Fruit fly (Drosophila melanogaster) whole organism, embryonic: Measurements from ENCODE around the gene kay.

Experiments
- ATbp ChIP-seq: fragments of 200-800 bp; sonication (Bioruptor generic); optimal IDR thresholded peaks from 2 replicates; lab custom pipeline; 2017; ENCODE audit warnings: missing biosample characterization, mild to moderate bottlenecking, missing genetic modification characterization, missing genetic modification reagents
- Atf-2 ChIP-seq: fragments of 200-800 bp; sonication (Bioruptor generic); optimal IDR thresholded peaks from 2 replicates; lab custom pipeline; 2016; ENCODE audit warnings: missing biosample characterization, missing genetic modification characterization
- Atf6 ChIP-seq: fragments of 200-800 bp; sonication (Bioruptor generic); IDR thresholded peaks from 2 replicates; pipeline ENCODE4 v1.3.6; 2022; ENCODE audit warnings: missing biosample characterization, missing genetic modification characterization
- Bteb2 ChIP-seq: fragments of 200-800 bp; sonication (Bioruptor generic); optimal IDR thresholded peaks from 2 replicates; lab custom pipeline; 2016; ENCODE audit warnings: missing biosample characterization, missing genetic modification characterization
- CG11398 ChIP-seq: fragments of 200-800 bp; sonication (Bioruptor generic); optimal IDR thresholded peaks from 2 replicates; lab custom pipeline; 2016; ENCODE audit warnings: missing biosample characterization, missing genetic modification characterization
- CG12299 ChIP-seq: fragments of 200-800 bp; sonication (Bioruptor generic); optimal IDR thresholded peaks from 2 replicates; lab custom pipeline; 2018; ENCODE audit warnings: missing biosample characterization, mild to moderate bottlenecking, missing genetic modification characterization
- CG12942 ChIP-seq: fragments of 200-800 bp; sonication (Bioruptor generic); optimal IDR thresholded peaks from 3 replicates; lab custom pipeline; 2016; ENCODE audit warnings: missing biosample characterization, missing genetic modification characterization
- CG15011 ChIP-seq: fragments of 200-800 bp; sonication (Bioruptor generic); optimal IDR thresholded peaks from 3 replicates; lab custom pipeline; 2018; ENCODE audit warnings: missing biosample characterization, mild to moderate bottlenecking, missing genetic modification characterization
- CG1602 ChIP-seq: fragments of 200-800 bp; sonication (Bioruptor generic); optimal IDR thresholded peaks from 3 replicates; lab custom pipeline; 2016; ENCODE audit warnings: missing biosample characterization, missing genetic modification characterization
- CG17829 ChIP-seq: fragments of 200-800 bp; optimal IDR thresholded peaks from 2 replicates; lab custom pipeline; 2019; ENCODE audit warnings: missing biosample characterization, mild to moderate bottlenecking, missing genetic modification characterization, moderate library complexity
- CG18262 ChIP-seq: fragments of 200-800 bp; optimal IDR thresholded peaks from 3 replicates; lab custom pipeline; 2019; ENCODE audit warnings: missing biosample characterization, mild to moderate bottlenecking, missing genetic modification characterization, moderate library complexity
- CG18764 ChIP-seq: fragments of 200-800 bp; sonication (Bioruptor generic); optimal IDR thresholded peaks from 3 replicates; lab custom pipeline; 2016; ENCODE audit warnings: missing biosample characterization, missing genetic modification characterization
- CG34224 ChIP-seq: fragments of 200-800 bp; sonication (Bioruptor generic); IDR thresholded peaks from 3 replicates; pipeline ENCODE4 v1.3.6; 2022; ENCODE audit warnings: missing biosample characterization, missing genetic modification characterization; ENCODE audit not compliant: partially characterized antibody
- CG34422 ChIP-seq: fragments of 200-800 bp; sonication (Bioruptor generic); IDR thresholded peaks from 3 replicates; pipeline ENCODE4 v1.3.6; 2022; ENCODE audit warnings: missing biosample characterization, missing genetic modification characterization
- CG3838 ChIP-seq: fragments of 200-800 bp; sonication (Bioruptor generic); optimal IDR thresholded peaks from 3 replicates; lab custom pipeline; 2016; ENCODE audit warnings: missing biosample characterization, missing genetic modification characterization
- CG4617 ChIP-seq: fragments of 200-800 bp; sonication (Bioruptor generic); optimal IDR thresholded peaks from 3 replicates; lab custom pipeline; 2016; ENCODE audit warnings: missing biosample characterization, missing genetic modification characterization, borderline replicate concordance
- CG8388 ChIP-seq: fragments of 200-800 bp; sonication (Bioruptor generic); optimal IDR thresholded peaks from 2 replicates; lab custom pipeline; 2019; ENCODE audit warnings: missing biosample characterization, mild to moderate bottlenecking, missing genetic modification characterization, moderate library complexity
- CG8765 ChIP-seq: fragments of 200-800 bp; sonication (Bioruptor generic); IDR thresholded peaks from 2 replicates; pipeline ENCODE4 v1.3.6; 2022; ENCODE audit warnings: missing biosample characterization, missing genetic modification characterization
- CG9727 ChIP-seq: fragments of 200-800 bp; sonication (Bioruptor generic); optimal IDR thresholded peaks from 3 replicates; lab custom pipeline; 2017; ENCODE audit warnings: missing biosample characterization, mild to moderate bottlenecking, missing genetic modification characterization
- Dip3 ChIP-seq: fragments of 200-800 bp; sonication (Bioruptor generic); optimal IDR thresholded peaks from 3 replicates; lab custom pipeline; 2016; ENCODE audit warnings: missing biosample characterization, missing genetic modification characterization
- Dll ChIP-seq: fragments of 200-800 bp; sonication (Bioruptor generic); IDR thresholded peaks from 4 replicates; pipeline ENCODE4 v1.3.6; 2022; ENCODE audit warnings: missing biosample characterization, missing genetic modification characterization; ENCODE audit not compliant: partially characterized antibody
- E2f2 ChIP-seq: fragments of 200-800 bp; sonication (Bioruptor generic); IDR thresholded peaks from 2 replicates; pipeline ENCODE4 v1.3.6; 2022; ENCODE audit warnings: missing biosample characterization, missing genetic modification characterization
- Elba2 ChIP-seq: fragments of 200-800 bp; sonication (Bioruptor generic); optimal IDR thresholded peaks from 3 replicates; lab custom pipeline; 2016; ENCODE audit warnings: missing biosample characterization, missing genetic modification characterization
- Fer3 ChIP-seq: fragments of 200-800 bp; sonication (Bioruptor generic); optimal IDR thresholded peaks from 2 replicates; lab custom pipeline; 2018; ENCODE audit warnings: missing biosample characterization, mild to moderate bottlenecking, missing genetic modification characterization, moderate library complexity
- GATAe ChIP-seq: fragments of 200-800 bp; sonication (Bioruptor generic); conservative IDR thresholded peaks from 2 replicates; pipeline ENCODE4 v1.3.6; 2022; ENCODE audit warnings: missing biosample characterization, missing genetic modification characterization
- MESR4 ChIP-seq: fragments of 200-800 bp; sonication (Bioruptor generic); optimal IDR thresholded peaks from 2 replicates; lab custom pipeline; 2018; ENCODE audit warnings: missing biosample characterization, mild to moderate bottlenecking, missing genetic modification characterization, moderate library complexity
- Meics ChIP-seq: fragments of 200-800 bp; sonication (Bioruptor generic); optimal IDR thresholded peaks from 2 replicates; lab custom pipeline; 2017; ENCODE audit warnings: missing biosample characterization, mild to moderate bottlenecking, missing genetic modification characterization
- Myb ChIP-seq: fragments of 200-800 bp; sonication (Bioruptor generic); optimal IDR thresholded peaks from 2 replicates; lab custom pipeline; 2016; ENCODE audit warnings: missing biosample characterization, missing genetic modification characterization
- Spps ChIP-seq: fragments of 200-800 bp; sonication (Bioruptor generic); optimal IDR thresholded peaks from 2 replicates; lab custom pipeline; 2018; ENCODE audit warnings: missing biosample characterization, mild to moderate bottlenecking, missing genetic modification characterization
- Sry-β ChIP-seq: fragments of 200-800 bp; sonication (Bioruptor generic); optimal IDR thresholded peaks from 2 replicates; lab custom pipeline; 2018; ENCODE audit warnings: missing biosample characterization, mild to moderate bottlenecking, missing genetic modification characterization, moderate library complexity
- Tbp ChIP-seq: fragments of >200 bp; optimal IDR thresholded peaks from 2 replicates; lab custom pipeline; 2018; ENCODE audit warnings: missing biosample characterization, missing genetic modification characterization
- ac ChIP-seq: fragments of 200-800 bp; sonication (Bioruptor generic); optimal IDR thresholded peaks from 3 replicates; lab custom pipeline; 2017; ENCODE audit warnings: missing biosample characterization, mild to moderate bottlenecking, missing genetic modification characterization
- ase ChIP-seq: fragments of 200-800 bp; sonication (Bioruptor generic); IDR thresholded peaks from 3 replicates; pipeline ENCODE4 v1.3.6; 2022; ENCODE audit warnings: missing biosample characterization, missing genetic modification characterization
- bab2 ChIP-seq: fragments of 200-800 bp; sonication (Bioruptor generic); optimal IDR thresholded peaks from 2 replicates; lab custom pipeline; 2016; ENCODE audit warnings: missing biosample characterization, missing genetic modification characterization
- bcd ChIP-seq: fragments of 200-800 bp; sonication (Bioruptor generic); optimal IDR thresholded peaks from 2 replicates; lab custom pipeline; 2017; ENCODE audit warnings: missing biosample characterization, mild to moderate bottlenecking, missing genetic modification characterization
- chinmo ChIP-seq: fragments of 200-800 bp; sonication (Bioruptor generic); IDR thresholded peaks from 4 replicates; pipeline ENCODE4 v1.3.6; 2022; ENCODE audit warnings: missing biosample characterization, missing genetic modification characterization; ENCODE audit not compliant: partially characterized antibody
- dysf ChIP-seq: fragments of 200-800 bp; sonication (Bioruptor generic); IDR thresholded peaks from 3 replicates; pipeline ENCODE4 v1.3.6; 2022; ENCODE audit warnings: missing biosample characterization, missing genetic modification characterization
- eyg ChIP-seq: fragments of 200-800 bp; sonication (Bioruptor generic); optimal IDR thresholded peaks from 3 replicates; lab custom pipeline; 2016; ENCODE audit warnings: missing biosample characterization, missing genetic modification characterization
- gfzf ChIP-seq: fragments of 200-800 bp; sonication (Bioruptor generic); optimal IDR thresholded peaks from 2 replicates; lab custom pipeline; 2016; ENCODE audit warnings: missing biosample characterization, mild to moderate bottlenecking, missing genetic modification characterization, moderate library complexity
- lov ChIP-seq, 2 experiments: fragments of 200-800 bp in 1 of 2; fragments of >200 bp in 1 of 2; sonication (Bioruptor generic) in 1 of 2; IDR thresholded peaks in 1 of 2; optimal IDR thresholded peaks in 1 of 2; 2 replicates in 1 of 2; 3 replicates in 1 of 2; pipeline versions ENCODE4 v1.3.6 to Lab custom; 2017 to 2022; ENCODE audit warnings: missing biosample characterization in 1 of 2, missing genetic modification characterization in 1 of 2
- luna ChIP-seq: fragments of 200-800 bp; sonication (Bioruptor generic); optimal IDR thresholded peaks from 2 replicates; lab custom pipeline; 2016; ENCODE audit warnings: missing biosample characterization, missing genetic modification characterization
- mirr ChIP-seq: fragments of 200-800 bp; sonication (Bioruptor generic); optimal IDR thresholded peaks from 3 replicates; lab custom pipeline; 2018; ENCODE audit warnings: missing biosample characterization, mild to moderate bottlenecking, missing genetic modification characterization
- pros ChIP-seq: fragments of 200-800 bp; sonication (Bioruptor generic); optimal IDR thresholded peaks from 3 replicates; lab custom pipeline; 2019; ENCODE audit warnings: missing biosample characterization, mild to moderate bottlenecking, missing genetic modification characterization, moderate library complexity
- sna ChIP-seq: fragments of 200-800 bp; sonication (Bioruptor generic); IDR thresholded peaks from 2 replicates; pipeline ENCODE4 v1.3.6; 2022; ENCODE audit warnings: missing biosample characterization, missing genetic modification characterization; ENCODE audit not compliant: partially characterized antibody
- sob ChIP-seq: fragments of 200-800 bp; sonication (Bioruptor generic); IDR thresholded peaks from 2 replicates; pipeline ENCODE4 v1.3.6; 2022; ENCODE audit warnings: missing biosample characterization, missing genetic modification characterization
- sr ChIP-seq: fragments of 200-800 bp; sonication (Bioruptor generic); IDR thresholded peaks from 3 replicates; pipeline ENCODE4 v1.3.6; 2022; ENCODE audit warnings: missing biosample characterization, missing genetic modification characterization
- sug ChIP-seq: fragments of 200-800 bp; optimal IDR thresholded peaks from 2 replicates; lab custom pipeline; 2019; ENCODE audit warnings: missing biosample characterization, mild to moderate bottlenecking, missing genetic modification characterization, moderate library complexity
- ttk ChIP-seq: fragments of 200-800 bp; sonication (Bioruptor generic); IDR thresholded peaks from 2 replicates; pipeline ENCODE4 v2.1.2; 2022; ENCODE audit warnings: missing biosample characterization, missing genetic modification characterization
- vfl ChIP-seq: fragments of 200-800 bp; sonication (Bioruptor generic); optimal IDR thresholded peaks from 2 replicates; lab custom pipeline; 2016; ENCODE audit warnings: missing biosample characterization, missing genetic modification characterization
- zf30C ChIP-seq: fragments of 200-800 bp; sonication (Bioruptor generic); optimal IDR thresholded peaks from 3 replicates; lab custom pipeline; 2018; ENCODE audit warnings: missing biosample characterization, mild to moderate bottlenecking, missing genetic modification characterization

Gene kay

DNA sequence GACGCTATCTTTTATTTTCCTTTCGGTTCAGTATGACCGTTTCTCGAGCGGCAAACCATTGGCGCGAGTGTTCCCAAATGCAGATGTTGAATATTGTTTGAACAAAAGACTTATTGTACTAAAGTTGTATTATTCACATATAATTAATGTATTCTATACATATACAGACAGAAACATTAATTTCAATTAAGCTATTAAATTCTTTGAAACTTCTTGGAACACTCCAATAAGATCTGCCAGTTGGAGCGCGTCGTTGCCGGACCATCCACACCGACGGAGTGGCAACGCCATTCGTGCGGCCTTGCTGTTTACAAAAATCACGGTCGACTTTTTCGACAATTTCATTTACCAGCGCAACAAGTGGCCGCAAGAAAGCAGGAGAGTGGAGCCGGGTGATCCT is 20.7 kb upstream of the kay start, which contains the start of the genes Wdr24 and IntS11 (continued):
- TF ChIP-seq sna (peak; percentile 24; the same call in 1 of the 2 replicates), Dip3 (peak; percentile 91), CG9727 (GFP tag; lab: Kevin White, UChicago) (peak; percentile 56), lov (optimal IDR thresholded peaks at IDR 0.05; lab: Kevin White, UChicago) (no peak), lov (GFP tag; IDR thresholded peaks at IDR 0.05; lab: Robert Waterston, UW) (no peak), sug (tag; lab: Kevin White, UChicago) (peak; percentile 89), Myb (GFP tag; lab: Kevin White, UChicago) (peak; percentile 68), CG8388 (GFP tag; lab: Kevin White, UChicago) (no peak), eyg (no peak), ttk (GFP tag; lab: Robert Waterston, UW) (peak; percentile 94), CG34224 (peak; percentile 31; the same call in 1 of the 3 replicates), CG12299 (tag; lab: Kevin White, UChicago) (peak; percentile 64), CG4617 (GFP tag; lab: Kevin White, UChicago) (peak; percentile 91), sr (GFP tag; lab: Robert Waterston, UW) (peak; percentile 31; the same call in 1 of the 3 replicates), dysf (peak; percentile 96), CG18764 (GFP tag; lab: Kevin White, UChicago) (peak; percentile 53), Dll (GFP tag; lab: Robert Waterston, UW) (0 out of 4 replicates have a peak, but pooled peaks have one; percentile 42), Spps (no peak), CG11398 (GFP tag; lab: Kevin White, UChicago) (no peak), ase (GFP tag; lab: Robert Waterston, UW) (peak; percentile 86), Sry-β (GFP tag; lab: Kevin White, UChicago) (no peak), CG17829 (peak; percentile 79), GATAe (GFP tag; lab: Robert Waterston, UW) (peak; percentile 94), CG34422 (GFP tag; lab: Robert Waterston, UW) (peak; percentile 95), ac (GFP tag; lab: Kevin White, UChicago) (no peak), sob (peak; percentile 96), pros (GFP tag; lab: Kevin White, UChicago) (peak; percentile 2), MESR4 (peak; percentile 52), CG15011 (no peak), Elba2 (peak; percentile 92), Fer3 (tag; lab: Kevin White, UChicago) (peak; percentile 92), CG1602 (GFP tag; lab: Kevin White, UChicago) (peak; percentile 84), vfl (GFP tag; lab: Kevin White, UChicago) (peak; percentile 81), Meics (GFP tag; lab: Kevin White, UChicago) (peak; percentile 82), CG12942 (GFP tag; lab: Kevin White, UChicago) (peak; percentile 72), E2f2 (peak; percentile 74), ATbp (no peak), Atf-2 (GFP tag; lab: Kevin White, UChicago) (peak; percentile 47), zf30C (GFP tag; lab: Kevin White, UChicago) (no peak), chinmo (GFP tag; lab: Robert Waterston, UW) (0 out of 4 replicates have a peak, but pooled peaks have one; percentile 57), gfzf (peak; percentile 61), bcd (GFP tag; lab: Kevin White, UChicago) (peak; percentile 87), CG8765 (GFP tag; lab: Robert Waterston, UW) (peak; percentile 85; the same call in 1 of the 2 replicates), luna (peak; percentile 12), mirr (GFP tag; lab: Kevin White, UChicago) (peak; percentile 73), Bteb2 (GFP tag; lab: Kevin White, UChicago) (peak; percentile 70), CG3838 (GFP tag; lab: Kevin White, UChicago) (no peak), bab2 (GFP tag; lab: Kevin White, UChicago) (peak; percentile 79), CG18262 (tag; lab: Kevin White, UChicago) (peak; percentile 67), Atf6 (GFP tag; lab: Robert Waterston, UW) (peak; percentile 89), Tbp (GFP tag; lab: Kevin White, UChicago) (no peak)
